Fruit fly (Drosophila melanogaster) whole organism, embryonic: ENCODE data around the gene Unr.

Experiments
- Adf1 ChIP-seq: fragments of 200-800 bp; sonication (Bioruptor generic); IDR thresholded peaks from 2 replicates; pipeline ENCODE4 v1.3.6; 2022; ENCODE audit warnings: missing biosample characterization, missing genetic modification characterization
- Atf6 ChIP-seq: fragments of 200-800 bp; sonication (Bioruptor generic); IDR thresholded peaks from 2 replicates; pipeline ENCODE4 v1.3.6; 2022; ENCODE audit warnings: missing biosample characterization, missing genetic modification characterization
- BEAF-32 ChIP-seq: fragments of 200-800 bp; sonication (Bioruptor generic); optimal IDR thresholded peaks from 3 replicates; lab custom pipeline; 2017; ENCODE audit warnings: missing biosample characterization, missing genetic modification characterization, mild to moderate bottlenecking, moderate library complexity, missing genetic modification reagents
- Blimp-1 ChIP-seq: fragments of 200-800 bp; sonication (Bioruptor generic); optimal IDR thresholded peaks from 3 replicates; lab custom pipeline; 2018; ENCODE audit warnings: missing biosample characterization, missing genetic modification characterization, mild to moderate bottlenecking, moderate library complexity, missing genetic modification reagents
- C15 ChIP-seq: fragments of 200-800 bp; sonication (Bioruptor generic); IDR thresholded peaks from 3 replicates; pipeline ENCODE4 v1.3.6; 2022; ENCODE audit warnings: missing biosample characterization, missing genetic modification characterization
- CG10565 ChIP-seq: fragments of 200-800 bp; sonication (Bioruptor generic); optimal IDR thresholded peaks from 3 replicates; lab custom pipeline; 2016; ENCODE audit warnings: missing biosample characterization, mild to moderate bottlenecking, missing genetic modification characterization
- CG13775 ChIP-seq: fragments of 200-800 bp; sonication (Bioruptor generic); optimal IDR thresholded peaks from 3 replicates; lab custom pipeline; 2017; ENCODE audit warnings: missing biosample characterization, mild to moderate bottlenecking, missing genetic modification characterization
- CG15011 ChIP-seq: fragments of 200-800 bp; sonication (Bioruptor generic); optimal IDR thresholded peaks from 3 replicates; lab custom pipeline; 2018; ENCODE audit warnings: missing biosample characterization, mild to moderate bottlenecking, missing genetic modification characterization
- CG1603 ChIP-seq: fragments of 200-800 bp; sonication (Bioruptor generic); optimal IDR thresholded peaks from 2 replicates; lab custom pipeline; 2019; ENCODE audit warnings: missing biosample characterization, mild to moderate bottlenecking, missing genetic modification characterization, moderate library complexity
- CG17328 ChIP-seq: fragments of 200-800 bp; sonication (Bioruptor generic); IDR thresholded peaks from 2 replicates; pipeline ENCODE4 v1.3.6; 2022; ENCODE audit warnings: missing biosample characterization, missing genetic modification characterization
- CG1792 ChIP-seq: fragments of 200-800 bp; sonication (Bioruptor generic); optimal IDR thresholded peaks from 2 replicates; lab custom pipeline; 2016; ENCODE audit warnings: missing biosample characterization, missing genetic modification characterization
- CG2120 ChIP-seq: fragments of 200-800 bp; sonication (Bioruptor generic); optimal IDR thresholded peaks from 3 replicates; lab custom pipeline; 2016; ENCODE audit warnings: missing biosample characterization, missing genetic modification characterization
- CG2875 ChIP-seq: fragments of 200-800 bp; sonication (Bioruptor generic); optimal IDR thresholded peaks from 2 replicates; lab custom pipeline; 2017; ENCODE audit warnings: missing biosample characterization, mild to moderate bottlenecking, missing genetic modification characterization, missing genetic modification reagents
- CG3281 ChIP-seq: fragments of 200-800 bp; sonication (Bioruptor generic); optimal IDR thresholded peaks from 3 replicates; lab custom pipeline; 2017; ENCODE audit warnings: missing biosample characterization, mild to moderate bottlenecking, missing genetic modification characterization
- CG4854 ChIP-seq: fragments of 200-800 bp; sonication (Bioruptor generic); optimal IDR thresholded peaks from 2 replicates; lab custom pipeline; 2016; ENCODE audit warnings: missing biosample characterization, missing genetic modification characterization, inconsistent platforms
- CG7271 ChIP-seq: fragments of 200-800 bp; sonication (Bioruptor generic); optimal IDR thresholded peaks from 2 replicates; lab custom pipeline; 2018; ENCODE audit warnings: missing biosample characterization, mild to moderate bottlenecking, missing genetic modification characterization, moderate library complexity
- CG7372 ChIP-seq: fragments of 200-800 bp; sonication (Bioruptor generic); IDR thresholded peaks from 2 replicates; pipeline ENCODE4 v1.3.6; 2022; ENCODE audit warnings: missing biosample characterization, missing genetic modification characterization
- CG7928 ChIP-seq: fragments of 200-800 bp; sonication (Bioruptor generic); optimal IDR thresholded peaks from 2 replicates; lab custom pipeline; 2017; ENCODE audit warnings: missing biosample characterization, mild to moderate bottlenecking, missing genetic modification characterization
- CG7987 ChIP-seq: fragments of 200-800 bp; sonication (Bioruptor generic); optimal IDR thresholded peaks from 2 replicates; lab custom pipeline; 2018; ENCODE audit warnings: missing biosample characterization, mild to moderate bottlenecking, missing genetic modification characterization, moderate library complexity
- Ets97D ChIP-seq: fragments of 200-800 bp; sonication (Bioruptor generic); optimal IDR thresholded peaks from 3 replicates; lab custom pipeline; 2016; ENCODE audit warnings: missing biosample characterization, missing genetic modification characterization
- H15 ChIP-seq: fragments of 200-800 bp; sonication (Bioruptor generic); IDR thresholded peaks from 3 replicates; pipeline ENCODE4 v1.3.6; 2022; ENCODE audit warnings: missing biosample characterization, missing genetic modification characterization
- HLH3B ChIP-seq: fragments of 200-800 bp; sonication (Bioruptor generic); IDR thresholded peaks from 2 replicates; pipeline ENCODE4 v1.3.6; 2022; ENCODE audit warnings: missing biosample characterization, missing genetic modification characterization
- HLHmδ ChIP-seq: fragments of 200-800 bp; sonication (Bioruptor generic); optimal IDR thresholded peaks from 2 replicates; lab custom pipeline; 2018; ENCODE audit warnings: missing biosample characterization, mild to moderate bottlenecking, missing genetic modification characterization, moderate library complexity
- Hey ChIP-seq: fragments of 200-800 bp; sonication (Bioruptor generic); optimal IDR thresholded peaks from 3 replicates; lab custom pipeline; 2018; ENCODE audit warnings: missing biosample characterization, mild to moderate bottlenecking, missing genetic modification characterization
- HmgZ ChIP-seq: fragments of 200-800 bp; sonication (Bioruptor generic); optimal IDR thresholded peaks from 2 replicates; lab custom pipeline; 2018; ENCODE audit warnings: missing biosample characterization, mild to moderate bottlenecking, missing genetic modification characterization
- Hr78 ChIP-seq, 2 experiments: fragments of 200-800 bp in 1 of 2; fragments of >200 bp in 1 of 2; sonication (Bioruptor generic) in 1 of 2; optimal IDR thresholded peaks; 2 replicates each; lab custom pipeline; 2017 to 2019; ENCODE audit warnings: missing biosample characterization in 2 of 2, missing genetic modification characterization in 2 of 2, mild to moderate bottlenecking in 1 of 2, moderate library complexity in 1 of 2
- Lim3 ChIP-seq: fragments of 200-800 bp; sonication (Bioruptor generic); IDR thresholded peaks from 2 replicates; pipeline ENCODE4 v1.3.6; 2022; ENCODE audit warnings: missing biosample characterization, missing genetic modification characterization
- Med ChIP-seq: fragments of 200-800 bp; sonication (Bioruptor generic); peaks from one replicate; lab custom pipeline; 2016; ENCODE audit warnings: missing biosample characterization, missing genetic modification characterization, mild to moderate bottlenecking, inconsistent platforms, moderate library complexity
- PHDP ChIP-seq: fragments of 200-800 bp; sonication (Bioruptor generic); optimal IDR thresholded peaks from 3 replicates; lab custom pipeline; 2018; ENCODE audit warnings: missing biosample characterization, mild to moderate bottlenecking, missing genetic modification characterization, moderate library complexity
- Six4 ChIP-seq: fragments of 200-800 bp; sonication (Bioruptor generic); optimal IDR thresholded peaks from 2 replicates; lab custom pipeline; 2016; ENCODE audit warnings: missing biosample characterization, missing genetic modification characterization
- Ssrp ChIP-seq: fragments of 200-800 bp; sonication (Bioruptor generic); optimal IDR thresholded peaks from 2 replicates; lab custom pipeline; 2018; ENCODE audit warnings: missing biosample characterization, mild to moderate bottlenecking, missing genetic modification characterization, moderate library complexity
- YL-1 ChIP-seq: fragments of 200-800 bp; sonication (Bioruptor generic); optimal IDR thresholded peaks from 3 replicates; lab custom pipeline; 2017; ENCODE audit warnings: missing biosample characterization, mild to moderate bottlenecking, missing genetic modification characterization
- bbx ChIP-seq: fragments of 200-800 bp; sonication (Bioruptor generic); IDR thresholded peaks from 2 replicates; pipeline ENCODE4 v1.3.6; 2022; ENCODE audit warnings: missing biosample characterization, missing genetic modification characterization; ENCODE audit not compliant: partially characterized antibody
- bsh ChIP-seq, 2 experiments: fragments of 200-800 bp; sonication (Bioruptor generic); optimal IDR thresholded peaks; 2 replicates each; lab custom pipeline; 2017 to 2018; ENCODE audit warnings: mild to moderate bottlenecking in 2 of 2, missing biosample characterization in 2 of 2, missing genetic modification characterization in 2 of 2, moderate library complexity in 1 of 2
- crc ChIP-seq: fragments of 200-800 bp; sonication (Bioruptor generic); optimal IDR thresholded peaks from 2 replicates; lab custom pipeline; 2016; ENCODE audit warnings: missing biosample characterization, missing genetic modification characterization
- ems ChIP-seq: fragments of 200-800 bp; sonication (Bioruptor generic); optimal IDR thresholded peaks from 3 replicates; lab custom pipeline; 2016; ENCODE audit warnings: missing biosample characterization, missing genetic modification characterization
- ewg ChIP-seq: fragments of 200-800 bp; sonication (Bioruptor generic); optimal IDR thresholded peaks from 3 replicates; lab custom pipeline; 2017; ENCODE audit warnings: mild to moderate bottlenecking, missing biosample characterization, missing genetic modification reagents, missing genetic modification characterization
- ftz-f1 ChIP-seq: fragments of 200-800 bp; sonication (Bioruptor generic); optimal IDR thresholded peaks from 2 replicates; lab custom pipeline; 2016; ENCODE audit warnings: missing biosample characterization, missing genetic modification characterization
- inv ChIP-seq: fragments of 200-800 bp; sonication (Bioruptor generic); IDR thresholded peaks from 2 replicates; pipeline ENCODE4 v1.3.6; 2022; ENCODE audit warnings: missing biosample characterization, missing genetic modification characterization; ENCODE audit not compliant: partially characterized antibody
- ken ChIP-seq: fragments of 200-800 bp; sonication (Bioruptor generic); IDR thresholded peaks from 3 replicates; pipeline ENCODE4 v1.3.6; 2022; ENCODE audit warnings: missing biosample characterization, missing genetic modification characterization
- lbe ChIP-seq: fragments of 200-800 bp; sonication (Bioruptor generic); optimal IDR thresholded peaks from 2 replicates; lab custom pipeline; 2016; ENCODE audit warnings: missing biosample characterization, mild to moderate bottlenecking, missing genetic modification characterization
- lola ChIP-seq, 3 experiments: fragments of >200 bp in 2 of 3; fragments of 200-800 bp in 1 of 3; sonication (Bioruptor generic) in 1 of 3; optimal IDR thresholded peaks; 2 replicates each; lab custom pipeline; 2017 to 2019; ENCODE audit warnings: missing biosample characterization in 3 of 3, missing genetic modification characterization in 3 of 3, mild to moderate bottlenecking in 1 of 3, moderate library complexity in 1 of 3
- org-1 ChIP-seq: fragments of 200-800 bp; sonication (Bioruptor generic); optimal IDR thresholded peaks from 2 replicates; lab custom pipeline; 2017; ENCODE audit warnings: missing biosample characterization, missing genetic modification characterization
- ranshi ChIP-seq: fragments of 200-800 bp; sonication (Bioruptor generic); IDR thresholded peaks from 2 replicates; pipeline ENCODE4 v1.3.6; 2022; ENCODE audit warnings: missing biosample characterization, missing genetic modification characterization
- sens ChIP-seq: fragments of 200-800 bp; sonication (Bioruptor generic); peaks from one replicate; lab custom pipeline; 2016; ENCODE audit warnings: missing biosample characterization, missing genetic modification characterization
- sim ChIP-seq: fragments of 200-800 bp; sonication (Bioruptor generic); IDR thresholded peaks from 2 replicates; pipeline ENCODE4 v1.3.6; 2022; ENCODE audit warnings: missing biosample characterization, missing genetic modification characterization
- sima ChIP-seq: fragments of 200-800 bp; sonication (Bioruptor generic); optimal IDR thresholded peaks from 2 replicates; lab custom pipeline; 2016; ENCODE audit warnings: missing biosample characterization, missing genetic modification characterization
- sisA ChIP-seq: fragments of 200-800 bp; sonication (Bioruptor generic); IDR thresholded peaks from 2 replicates; pipeline ENCODE4 v1.3.6; 2022; ENCODE audit warnings: missing biosample characterization, missing genetic modification characterization
- sob ChIP-seq: fragments of 200-800 bp; sonication (Bioruptor generic); IDR thresholded peaks from 2 replicates; pipeline ENCODE4 v1.3.6; 2022; ENCODE audit warnings: missing biosample characterization, missing genetic modification characterization
- zen ChIP-seq: fragments of 200-800 bp; sonication (Bioruptor generic); optimal IDR thresholded peaks from 3 replicates; lab custom pipeline; 2018; ENCODE audit warnings: missing biosample characterization, mild to moderate bottlenecking, missing genetic modification characterization, moderate library complexity

The Unr gene

dm6 chr3L:8395630-8396168 is 46.5 kb downstream of the Unr start, which contains the start of gene CG7120 (continued):
- TF ChIP-seq crc (GFP tag; lab: Kevin White, UChicago) (no peak), CG7987 (GFP tag; lab: Kevin White, UChicago) (no peak), HmgZ (no peak), sima (no peak), Hr78 (GFP tag; optimal IDR thresholded peaks at IDR 0.05; lab: Kevin White, UChicago) (no peak), CG3281 (no peak), Adf1 (no peak), lola (GFP tag; optimal IDR thresholded peaks at IDR 0.05; lab: Kevin White, UChicago) (peak in 1 of 3 experiments; percentile 72), sim (GFP tag; lab: Robert Waterston, UW) (peak; percentile 32; the same call in 1 of the 2 replicates), zen (tag; lab: Kevin White, UChicago) (peak; percentile 37), YL-1 (GFP tag; lab: Kevin White, UChicago) (no peak), CG7372 (no peak), Ssrp (tag; lab: Kevin White, UChicago) (peak; percentile 50), Atf6 (GFP tag; lab: Robert Waterston, UW) (no peak), sisA (GFP tag; lab: Robert Waterston, UW) (0 out of 2 replicates have a peak, but pooled peaks have one; percentile 25), CG15011 (GFP tag; lab: Kevin White, UChicago) (peak; percentile 23), ftz-f1 (GFP tag; lab: Kevin White, UChicago) (no peak), HLH3B (GFP tag; lab: Robert Waterston, UW) (no peak), ewg (GFP tag; lab: Kevin White, UChicago) (peak; percentile 54), Ets97D (GFP tag; lab: Kevin White, UChicago) (no peak), CG2120 (GFP tag; lab: Kevin White, UChicago) (peak; percentile 58), CG10565 (GFP tag; lab: Kevin White, UChicago) (no peak), ranshi (no peak), CG17328 (GFP tag; lab: Robert Waterston, UW) (peak; percentile 56), Lim3 (GFP tag; lab: Robert Waterston, UW) (no peak), sens (GFP tag; lab: Kevin White, UChicago) (peak; percentile 93), HLHmδ (GFP tag; lab: Kevin White, UChicago) (no peak), sob (GFP tag; lab: Robert Waterston, UW) (peak; percentile 62; the same call in 1 of the 2 replicates), Blimp-1 (GFP tag; lab: Kevin White, UChicago) (peak; percentile 55), inv (no peak), C15 (GFP tag; lab: Robert Waterston, UW) (no peak), CG1792 (GFP tag; lab: Kevin White, UChicago) (no peak), ken (GFP tag; lab: Robert Waterston, UW) (no peak), bbx (GFP tag; lab: Robert Waterston, UW) (no peak), CG7271 (tag; lab: Kevin White, UChicago) (no peak), CG7928 (GFP tag; lab: Kevin White, UChicago) (no peak), PHDP (tag; lab: Kevin White, UChicago) (peak; percentile 55), BEAF-32 (no peak), Med (GFP tag; lab: Kevin White, UChicago) (peak; percentile 91), ems (no peak), org-1 (GFP tag; lab: Kevin White, UChicago) (peak; percentile 21), CG2875 (peak; percentile 21), Hey (tag; lab: Kevin White, UChicago) (no peak), H15 (no peak), CG13775 (GFP tag; lab: Kevin White, UChicago) (peak; percentile 34), bsh (GFP tag; optimal IDR thresholded peaks at IDR 0.05; lab: Kevin White, UChicago) (peak in 1 of 2 experiments; percentile 66), lbe (GFP tag; lab: Kevin White, UChicago) (no peak), Six4 (peak; percentile 53), CG4854 (GFP tag; lab: Kevin White, UChicago) (no peak), CG1603 (peak; percentile 33)
